Worm (Caenorhabditis elegans): ENCODE measurements around the gene srh-32.

The srh-32 gene

ce11 chrV:17673343-17673742 lies 27.7 kb upstream of the srh-32 start, which contains the start of gene str-93:
Gene str-93, minus strand, starts transcription at chrV:17673443.
- no peak for TF ChIP-seq jun-1 (tag; optimal IDR thresholded peaks at IDR 0.05)
- no peak for TF ChIP-seq ceh-63 (GFP tag; optimal IDR thresholded peaks at IDR 0.05)

- no peak for TF ChIP-seq elt-3 (tag; optimal IDR thresholded peaks at IDR 0.05)
Observed at ce11 chrV:17676553-17676952, 24.5 kb upstream of the srh-32 start, which contains the start of gene str-92. Gene str-92, minus strand, starts transcription at chrV:17676653.

- no peak for TF ChIP-seq efl-1 (optimal IDR thresholded peaks at IDR 0.05)
- peak in 1 of 2 experiments; percentile 4 for TF ChIP-seq efl-1 (GFP tag; optimal IDR thresholded peaks at IDR 0.05 in 1 of 2)
- no peak for TF ChIP-seq lin-15B (tag; optimal IDR thresholded peaks at IDR 0.05)
Observed at ce11 chrV:17683290-17683689, 17.7 kb upstream of the srh-32 start.

ce11 chrV:17683763-17684162 lies 17.2 kb upstream of the srh-32 start, which contains the start of gene F59A1.15:
Gene F59A1.15, minus strand, starts transcription at chrV:17683863.
- TF ChIP-seq ces-1 (GFP tag; optimal IDR thresholded peaks at IDR 0.05): no peak
- no peak for TF ChIP-seq rnt-1 (tag; optimal IDR thresholded peaks at IDR 0.05)
- no peak for TF ChIP-seq hpl-2 (GFP tag; optimal IDR thresholded peaks at IDR 0.05)
- no peak for TF ChIP-seq hlh-4 (tag; optimal IDR thresholded peaks at IDR 0.05)
- TF ChIP-seq vab-15 (tag; optimal IDR thresholded peaks at IDR 0.05): no peak

- no peak for TF ChIP-seq nhr-85 (tag)
- TF ChIP-seq C34B4.2 (tag; optimal IDR thresholded peaks at IDR 0.05): no peak
- TF ChIP-seq nhr-77 (tag; optimal IDR thresholded peaks at IDR 0.05): no peak
- TF ChIP-seq ceh-88 (GFP tag; IDR thresholded peaks at IDR 0.05): no peak
- TF ChIP-seq ztf-4 (tag; optimal IDR thresholded peaks at IDR 0.05): no peak
- TF ChIP-seq snpc-4 (tag; optimal IDR thresholded peaks at IDR 0.05): no peak
- TF ChIP-seq ces-1 (GFP tag; optimal IDR thresholded peaks at IDR 0.05): no peak
- TF ChIP-seq ceh-82 (tag; optimal IDR thresholded peaks at IDR 0.05): no peak
- TF ChIP-seq F16B12.6 (tag; optimal IDR thresholded peaks at IDR 0.05): no peak
- no peak for TF ChIP-seq elt-3 (tag; optimal IDR thresholded peaks at IDR 0.05)
- TF ChIP-seq nhr-47 (tag; optimal IDR thresholded peaks at IDR 0.05): no peak
- no peak for TF ChIP-seq jun-1 (tag; optimal IDR thresholded peaks at IDR 0.05)
- no peak for TF ChIP-seq C16A3.4 (tag; optimal IDR thresholded peaks at IDR 0.05)
- no peak for TF ChIP-seq unc-130 (tag; optimal IDR thresholded peaks at IDR 0.05)
- no peak for TF ChIP-seq efl-1 (optimal IDR thresholded peaks at IDR 0.05)
- TF ChIP-seq efl-1 (GFP tag; optimal IDR thresholded peaks at IDR 0.05 in 1 of 2): no peak
- TF ChIP-seq nhr-71 (tag; optimal IDR thresholded peaks at IDR 0.05): no peak
- no peak for TF ChIP-seq nhr-12 (tag; optimal IDR thresholded peaks at IDR 0.05)
- TF ChIP-seq aha-1 (tag; optimal IDR thresholded peaks at IDR 0.05): no peak
Observed at ce11 chrV:17684857-17685256, 16.2 kb upstream of the srh-32 start, which contains the start of the genes F59A1.16 and F59A1.6. Gene F59A1.16, minus strand, starts transcription at chrV:17684957. Gene F59A1.6, plus strand, starts transcription at chrV:17685141.

ce11 chrV:17686852-17687251 lies 14.2 kb upstream of the srh-32 start, which contains the start of gene F59A1.18:
Gene F59A1.18, minus strand, starts transcription at chrV:17686952.
- TF ChIP-seq pax-3 (tag; optimal IDR thresholded peaks at IDR 0.05) (no peak), unc-86 (tag; optimal IDR thresholded peaks at IDR 0.05) (no peak)

- TF ChIP-seq unc-130 (tag; optimal IDR thresholded peaks at IDR 0.05) (no peak), ceh-82 (tag; optimal IDR thresholded peaks at IDR 0.05) (no peak), zip-4 (GFP tag; optimal IDR thresholded peaks at IDR 0.05) (no peak), ets-5 (GFP tag; IDR thresholded peaks at IDR 0.05) (no peak), hlh-17 (GFP tag; optimal IDR thresholded peaks at IDR 0.05; ENCODE audit: borderline replicate concordance) (no peak), C34B4.2 (tag; optimal IDR thresholded peaks at IDR 0.05) (no peak)
Observed at ce11 chrV:17690922-17691321, 10.1 kb upstream of the srh-32 start, which contains the start of gene F59A1.13. Gene F59A1.13, minus strand, starts transcription at chrV:17691022.

All from whole organism, L1 larva.